Fruit fly (Drosophila melanogaster) whole organism, prepupa: ENCODE measurements around the gene RanGAP.
A peak's percentile ranks its signal among the peaks of the same experiment; 100 is the strongest.

Source experiments
- CG10631 ChIP-seq: fragments of 200-800 bp; sonication (Bioruptor generic); optimal IDR thresholded peaks from 2 replicates; lab custom pipeline; 2016; ENCODE audit warnings: missing biosample characterization, missing genetic modification characterization
- CG11294 ChIP-seq: fragments of 200-800 bp; sonication (Bioruptor generic); IDR thresholded peaks from 2 replicates; pipeline ENCODE4 v1.3.6; 2022; ENCODE audit warnings: missing biosample characterization, missing genetic modification characterization
- CG11762 ChIP-seq: fragments of 200-800 bp; sonication (Bioruptor generic); optimal IDR thresholded peaks from 3 replicates; lab custom pipeline; 2016; ENCODE audit warnings: missing biosample characterization, missing genetic modification characterization; ENCODE audit not compliant: insufficient read depth
- CG16779 ChIP-seq: fragments of 200-800 bp; sonication (Bioruptor generic); optimal IDR thresholded peaks from 3 replicates; lab custom pipeline; 2017; ENCODE audit warnings: missing biosample characterization, mild to moderate bottlenecking, missing genetic modification characterization
- CG3032 ChIP-seq: fragments of 200-800 bp; optimal IDR thresholded peaks from 2 replicates; lab custom pipeline; 2019; ENCODE audit warnings: missing biosample characterization, mild to moderate bottlenecking, missing genetic modification characterization, moderate library complexity
- CG31627 ChIP-seq: fragments of 200-800 bp; sonication (Bioruptor generic); optimal IDR thresholded peaks from 3 replicates; lab custom pipeline; 2016; ENCODE audit warnings: missing biosample characterization, missing genetic modification characterization
- CG32006 ChIP-seq: fragments of 200-800 bp; sonication (Bioruptor generic); optimal IDR thresholded peaks from 3 replicates; lab custom pipeline; 2017; ENCODE audit warnings: missing biosample characterization, mild to moderate bottlenecking, missing genetic modification characterization
- CG34406 ChIP-seq: fragments of 200-800 bp; sonication (Bioruptor generic); optimal IDR thresholded peaks from 3 replicates; lab custom pipeline; 2016; ENCODE audit warnings: missing biosample characterization, missing genetic modification characterization
- CG6276 ChIP-seq: fragments of 200-800 bp; sonication (Bioruptor generic); optimal IDR thresholded peaks from 2 replicates; lab custom pipeline; 2017; ENCODE audit warnings: missing biosample characterization, mild to moderate bottlenecking, missing genetic modification characterization
- CG6808 ChIP-seq: fragments of 200-800 bp; sonication (Bioruptor generic); optimal IDR thresholded peaks from 3 replicates; lab custom pipeline; 2017; ENCODE audit warnings: missing biosample characterization, missing genetic modification characterization, mild to moderate bottlenecking, moderate library complexity, missing genetic modification reagents
- CG8119 ChIP-seq: fragments of 200-800 bp; sonication (Bioruptor generic); IDR thresholded peaks from 3 replicates; pipeline ENCODE4 v1.3.6; 2022; ENCODE audit warnings: missing biosample characterization, missing genetic modification characterization
- CG8319 ChIP-seq: fragments of 200-800 bp; sonication (Bioruptor generic); optimal IDR thresholded peaks from 3 replicates; lab custom pipeline; 2016; ENCODE audit warnings: missing biosample characterization, missing genetic modification characterization
- Eip78C ChIP-seq: fragments of 200-800 bp; sonication (Bioruptor generic); peaks from one replicate; lab custom pipeline; 2016; ENCODE audit warnings: missing biosample characterization, missing genetic modification characterization
- Gug ChIP-seq: fragments of 200-800 bp; sonication (Bioruptor generic); IDR thresholded peaks from 2 replicates; pipeline ENCODE4 v1.3.6; 2022; ENCODE audit warnings: missing biosample characterization, missing genetic modification characterization
- Hr38 ChIP-seq: sonication (Bioruptor generic); optimal IDR thresholded peaks from 2 replicates; lab custom pipeline; 2016; ENCODE audit warnings: missing biosample characterization, missing genetic modification characterization
- Hr39 ChIP-seq: fragments of 200-800 bp; sonication (Bioruptor generic); optimal IDR thresholded peaks from 2 replicates; lab custom pipeline; 2016; ENCODE audit warnings: missing biosample characterization, missing genetic modification characterization
- Hr4 ChIP-seq: fragments of 200-800 bp; sonication (Bioruptor generic); optimal IDR thresholded peaks from 3 replicates; lab custom pipeline; 2016; ENCODE audit warnings: missing biosample characterization, missing genetic modification characterization
- Lpt ChIP-seq: fragments of 200-800 bp; sonication (Bioruptor generic); optimal IDR thresholded peaks from 3 replicates; lab custom pipeline; 2016; ENCODE audit warnings: missing biosample characterization, missing genetic modification characterization
- Met ChIP-seq: fragments of 200-800 bp; sonication (Bioruptor generic); optimal IDR thresholded peaks from 3 replicates; lab custom pipeline; 2016; ENCODE audit warnings: missing biosample characterization, missing genetic modification characterization
- OdsH ChIP-seq: fragments of 200-800 bp; sonication (Bioruptor generic); optimal IDR thresholded peaks from 3 replicates; lab custom pipeline; 2016; ENCODE audit warnings: missing biosample characterization, missing genetic modification characterization
- Smox ChIP-seq: fragments of 200-800 bp; sonication (Bioruptor generic); optimal IDR thresholded peaks from 3 replicates; lab custom pipeline; 2016; ENCODE audit warnings: missing biosample characterization, missing genetic modification characterization
- Sox102F ChIP-seq: fragments of 200-800 bp; sonication (Bioruptor generic); optimal IDR thresholded peaks from 2 replicates; lab custom pipeline; 2016; ENCODE audit warnings: missing biosample characterization, mild to moderate bottlenecking, missing genetic modification characterization
- Sox14 ChIP-seq: fragments of 200-800 bp; sonication (Bioruptor generic); optimal IDR thresholded peaks from 3 replicates; lab custom pipeline; 2016; ENCODE audit warnings: missing biosample characterization, missing genetic modification characterization
- Sox15 ChIP-seq: fragments of 200-800 bp; sonication (Bioruptor generic); optimal IDR thresholded peaks from 3 replicates; lab custom pipeline; 2016; ENCODE audit warnings: missing biosample characterization, missing genetic modification characterization
- achi ChIP-seq: fragments of 200-800 bp; sonication (Bioruptor generic); optimal IDR thresholded peaks from 3 replicates; lab custom pipeline; 2016; ENCODE audit warnings: missing biosample characterization, missing genetic modification characterization
- cyc ChIP-seq: fragments of 200-800 bp; sonication (Bioruptor generic); optimal IDR thresholded peaks from 3 replicates; lab custom pipeline; 2016; ENCODE audit warnings: missing biosample characterization, missing genetic modification characterization
- dsx ChIP-seq: fragments of 200-800 bp; optimal IDR thresholded peaks from 3 replicates; lab custom pipeline; 2019; ENCODE audit warnings: missing biosample characterization, mild to moderate bottlenecking, missing genetic modification characterization, moderate library complexity; ENCODE audit not compliant: poor library complexity, severe bottlenecking
- lz ChIP-seq: fragments of 200-800 bp; sonication (Bioruptor generic); optimal IDR thresholded peaks from 3 replicates; lab custom pipeline; 2016; ENCODE audit warnings: missing biosample characterization, missing genetic modification characterization
- net ChIP-seq: fragments of 200-800 bp; sonication (Bioruptor generic); optimal IDR thresholded peaks from 3 replicates; lab custom pipeline; 2016; ENCODE audit warnings: missing biosample characterization, missing genetic modification characterization
- pdm3 ChIP-seq: fragments of 200-800 bp; sonication (Bioruptor generic); optimal IDR thresholded peaks from 3 replicates; lab custom pipeline; 2016; ENCODE audit warnings: missing biosample characterization, missing genetic modification characterization
- ss ChIP-seq, 2 experiments: fragments of 200-800 bp; sonication (Bioruptor generic); optimal IDR thresholded peaks; 2 replicates in 1 of 2; 3 replicates in 1 of 2; lab custom pipeline; 2017 to 2018; ENCODE audit warnings: mild to moderate bottlenecking in 2 of 2, missing biosample characterization in 2 of 2, missing genetic modification characterization in 2 of 2, moderate library complexity in 1 of 2
- svp ChIP-seq: fragments of 200-800 bp; sonication (Bioruptor generic); peaks from one replicate; lab custom pipeline; 2016; ENCODE audit warnings: missing biosample characterization, missing genetic modification characterization
- vri ChIP-seq: fragments of 200-800 bp; sonication (Bioruptor generic); optimal IDR thresholded peaks from 3 replicates; lab custom pipeline; 2016; ENCODE audit warnings: missing biosample characterization, mild to moderate bottlenecking, missing genetic modification characterization

The RanGAP gene

dm6 chr2L:19454070-19454751 lies 12.5 kb downstream of the RanGAP start, which contains the start of gene CG10026 (continued):
- peak; percentile 58 for TF ChIP-seq lz
- TF ChIP-seq Hr38 (GFP tag; lab: Kevin White, UChicago), result no peak
- TF ChIP-seq Sox15, result no peak
- peak; percentile 72 for TF ChIP-seq achi (GFP tag; lab: Kevin White, UChicago)
- peak; percentile 60 for TF ChIP-seq Sox14
- TF ChIP-seq net, result peak; percentile 35
- TF ChIP-seq, all 60 proteins: peak for 38

dm6 chr2L:19455209-19455608 lies 13.4 kb downstream of the RanGAP start:
- TF ChIP-seq CG31627 (GFP tag; lab: Kevin White, UChicago) (no peak), Smox (GFP tag; lab: Kevin White, UChicago) (no peak), pdm3 (GFP tag; lab: Kevin White, UChicago) (no peak), svp (peak; percentile 96), CG8119 (0 out of 3 replicates have a peak, but pooled peaks have one; percentile 20)

- peak; percentile 4 for TF ChIP-seq dsx (GFP tag; lab: Kevin White, UChicago)
- no peak for TF ChIP-seq Smox (GFP tag; lab: Kevin White, UChicago)
Measured at dm6 chr2L:19455723-19456122, 14.0 kb downstream of the RanGAP start.

- TF ChIP-seq CG32006 (GFP tag; lab: Kevin White, UChicago) (no peak), Gug (GFP tag; lab: Robert Waterston, UW) (no peak), ss (GFP tag; optimal IDR thresholded peaks at IDR 0.05; lab: Kevin White, UChicago) (no peak), net (no peak), cyc (GFP tag; lab: Kevin White, UChicago) (no peak), CG6276 (GFP tag; lab: Kevin White, UChicago) (no peak), CG8119 (no peak), CG10631 (GFP tag; lab: Kevin White, UChicago) (no peak), OdsH (no peak), Lpt (no peak), CG16779 (tag; lab: Kevin White, UChicago) (no peak), Sox102F (GFP tag; lab: Kevin White, UChicago) (no peak), Sox14 (no peak)
Measured at dm6 chr2L:19457890-19458580, 16.3 kb downstream of the RanGAP start.

- peak; percentile 5 for TF ChIP-seq svp
- no peak for TF ChIP-seq Hr4
Measured at dm6 chr2L:19459404-19459803, 17.6 kb downstream of the RanGAP start.

dm6 chr2L:19462898-19463297 lies 21.1 kb downstream of the RanGAP start:
- TF ChIP-seq CG16779 (tag; lab: Kevin White, UChicago), result no peak
- no peak for TF ChIP-seq CG3032
- no peak for TF ChIP-seq CG6276 (GFP tag; lab: Kevin White, UChicago)
- TF ChIP-seq dsx (GFP tag; lab: Kevin White, UChicago), result no peak
- TF ChIP-seq svp, result no peak
- TF ChIP-seq vri (GFP tag; lab: Kevin White, UChicago), result no peak
- no peak for TF ChIP-seq CG11762 (GFP tag; lab: Kevin White, UChicago)
- TF ChIP-seq Hr39 (GFP tag; lab: Kevin White, UChicago), result no peak
- no peak for TF ChIP-seq Eip78C
- TF ChIP-seq Met (GFP tag; lab: Kevin White, UChicago), result no peak
- no peak for TF ChIP-seq Sox14
- TF ChIP-seq CG34406 (GFP tag; lab: Kevin White, UChicago), result no peak
- TF ChIP-seq CG8319 (GFP tag; lab: Kevin White, UChicago), result no peak
- TF ChIP-seq CG11294 (GFP tag; lab: Robert Waterston, UW), result no peak
- TF ChIP-seq CG6808, result no peak
